Fruit fly (Drosophila melanogaster) whole organism, embryonic: ENCODE measurements around the gene RpL23A.

Source experiments
- CG10959 ChIP-seq: fragments of 200-800 bp; sonication (Bioruptor generic); IDR thresholded peaks from 2 replicates; pipeline ENCODE4 v1.3.6; 2022; ENCODE audit warnings: missing biosample characterization, missing genetic modification characterization
- CG10979 ChIP-seq: fragments of 200-800 bp; sonication (Bioruptor generic); optimal IDR thresholded peaks from 2 replicates; lab custom pipeline; 2018; ENCODE audit warnings: missing biosample characterization, mild to moderate bottlenecking, missing genetic modification characterization, moderate library complexity
- CG11696 ChIP-seq: fragments of 200-800 bp; sonication (Bioruptor generic); IDR thresholded peaks from 2 replicates; pipeline ENCODE4 v1.3.6; 2022; ENCODE audit warnings: missing biosample characterization, missing genetic modification characterization
- CG12104 ChIP-seq: fragments of 200-800 bp; sonication (Bioruptor generic); optimal IDR thresholded peaks from 3 replicates; lab custom pipeline; 2016; ENCODE audit warnings: missing biosample characterization, missing genetic modification characterization
- Lpt ChIP-seq: fragments of >200 bp; optimal IDR thresholded peaks from 2 replicates; lab custom pipeline; 2018; ENCODE audit warnings: missing biosample characterization, missing genetic modification characterization
- cas ChIP-seq: fragments of 200-800 bp; sonication (Bioruptor generic); IDR thresholded peaks from 2 replicates; pipeline ENCODE4 v1.3.6; 2022; ENCODE audit warnings: missing biosample characterization, missing genetic modification characterization
- gfzf ChIP-seq: fragments of 200-800 bp; sonication (Bioruptor generic); optimal IDR thresholded peaks from 2 replicates; lab custom pipeline; 2016; ENCODE audit warnings: missing biosample characterization, mild to moderate bottlenecking, missing genetic modification characterization, moderate library complexity
- gt ChIP-seq: fragments of 200-800 bp; sonication (Bioruptor generic); IDR thresholded peaks from 2 replicates; pipeline ENCODE4 v1.3.6; 2022; ENCODE audit warnings: missing biosample characterization, missing genetic modification characterization
- onecut ChIP-seq: fragments of 200-800 bp; sonication (Bioruptor generic); IDR thresholded peaks from 2 replicates; pipeline ENCODE4 v1.3.6; 2022; ENCODE audit warnings: missing biosample characterization, missing genetic modification characterization
- pnt ChIP-seq: fragments of 200-800 bp; sonication (Bioruptor generic); optimal IDR thresholded peaks from 3 replicates; lab custom pipeline; 2016; ENCODE audit warnings: missing biosample characterization, missing genetic modification characterization

- TF ChIP-seq onecut (GFP tag; lab: Robert Waterston, UW) = no peak
- TF ChIP-seq gt (GFP tag; lab: Robert Waterston, UW) = no peak
- no peak for TF ChIP-seq CG10979
- no peak for TF ChIP-seq Lpt (GFP tag; lab: Kevin White, UChicago)
- TF ChIP-seq pnt (GFP tag; lab: Kevin White, UChicago) = no peak
- TF ChIP-seq cas (GFP tag; lab: Robert Waterston, UW) = no peak
- no peak for TF ChIP-seq CG11696 (GFP tag; lab: Robert Waterston, UW)
- TF ChIP-seq CG10959 (GFP tag; lab: Robert Waterston, UW) = no peak
- TF ChIP-seq CG12104 (GFP tag; lab: Kevin White, UChicago) = no peak
- no peak for TF ChIP-seq gfzf
Measured at dm6 chr3L:1683091-1683490, 14.6 kb upstream of the RpL23A start.
